Worm (Caenorhabditis elegans) whole organism, young adult: ENCODE measurements around the gene cyc-2.1.
"Not testable (repeated sequence)": the region's sequence is repeated elsewhere in the genome, so short reads cannot be mapped to it uniquely, and the experiment has no call there.

Experiments
- B0019.2 ChIP-seq: fragments of 200-800 bp; sonication (Bioruptor generic); conservative IDR thresholded peaks from 2 replicates; pipeline ENCODE4 v1.3.6; 2022; ENCODE audit warnings: missing genetic modification reagents, missing genetic modification characterization, missing compliant biosample characterization
- C06A6.2 ChIP-seq: fragments of 200-800 bp; sonication (Bioruptor generic); conservative IDR thresholded peaks from 2 replicates; pipeline ENCODE4 v1.3.6; 2022; ENCODE audit warnings: missing genetic modification characterization, missing compliant biosample characterization
- C17E4.6 ChIP-seq: fragments of 200-800 bp; sonication (Bioruptor generic); IDR thresholded peaks from 2 replicates; pipeline ENCODE4 v1.3.6; 2022; ENCODE audit warnings: missing genetic modification reagents, missing genetic modification characterization, missing compliant biosample characterization
- D2030.7 ChIP-seq: fragments of 200-800 bp; sonication (Bioruptor generic); IDR thresholded peaks from 2 replicates; pipeline ENCODE4 v1.3.6; 2022; ENCODE audit warnings: missing genetic modification reagents, missing genetic modification characterization, missing compliant biosample characterization
- F37B4.10 ChIP-seq: fragments of 200-800 bp; sonication (Bioruptor generic); IDR thresholded peaks from 2 replicates; pipeline ENCODE4 v1.3.6; 2022; ENCODE audit warnings: missing genetic modification characterization, missing compliant biosample characterization
- F39B2.1 ChIP-seq: fragments of 200-800 bp; sonication (Bioruptor generic); IDR thresholded peaks from 2 replicates; pipeline ENCODE4 v1.3.6; 2022; ENCODE audit warnings: missing genetic modification reagents, missing genetic modification characterization, missing compliant biosample characterization
- K12H6.12 ChIP-seq: fragments of 200-800 bp; sonication (Bioruptor generic); optimal IDR thresholded peaks from 2 replicates; lab custom pipeline; 2018; ENCODE audit warnings: mild to moderate bottlenecking, missing genetic modification characterization, missing compliant biosample characterization
- T07F8.4 ChIP-seq: sonication (generic microtip); optimal IDR thresholded peaks from 2 replicates; lab custom pipeline; 2016; ENCODE audit warnings: mild to moderate bottlenecking, missing genetic modification characterization, moderate library complexity, missing compliant biosample characterization
- Y53G8AR.9 ChIP-seq: fragments of 200-800 bp; sonication (Bioruptor generic); conservative IDR thresholded peaks from 2 replicates; pipeline ENCODE4 v1.3.6; 2022; ENCODE audit warnings: missing genetic modification reagents, missing genetic modification characterization, missing compliant biosample characterization
- Y95B8A.8 ChIP-seq: fragments of 200-800 bp; sonication (Bioruptor generic); IDR thresholded peaks from 2 replicates; pipeline ENCODE4 v1.3.6; 2022; ENCODE audit warnings: missing genetic modification reagents, missing genetic modification characterization, missing compliant biosample characterization
- ZK185.1 ChIP-seq: sonication (generic microtip); optimal IDR thresholded peaks from 2 replicates; lab custom pipeline; 2016; ENCODE audit warnings: mild to moderate bottlenecking, missing genetic modification characterization, missing compliant biosample characterization; ENCODE audit not compliant: poor library complexity, severe bottlenecking
- aptf-3 ChIP-seq: fragments of 200-800 bp; sonication (Bioruptor generic); IDR thresholded peaks from 2 replicates; pipeline ENCODE4 v1.3.6; 2022; ENCODE audit warnings: missing genetic modification characterization, missing compliant biosample characterization
- attf-3 ChIP-seq: fragments of 200-800 bp; sonication (Bioruptor generic); conservative IDR thresholded peaks from 2 replicates; pipeline ENCODE4 v1.3.6; 2022; ENCODE audit warnings: missing genetic modification reagents, missing genetic modification characterization, missing compliant biosample characterization
- bed-2 ChIP-seq: fragments of 200-800 bp; sonication (Bioruptor generic); IDR thresholded peaks from 2 replicates; pipeline ENCODE4 v1.3.6; 2022; ENCODE audit warnings: missing genetic modification reagents, missing genetic modification characterization, missing compliant biosample characterization
- ceh-100 ChIP-seq: fragments of 200-800 bp; sonication (Bioruptor generic); IDR thresholded peaks from 2 replicates; pipeline ENCODE4 v1.3.6; 2022; ENCODE audit warnings: missing genetic modification reagents, missing genetic modification characterization, missing compliant biosample characterization
- ceh-27 ChIP-seq: fragments of 200-800 bp; sonication (Bioruptor generic); optimal IDR thresholded peaks from 2 replicates; lab custom pipeline; 2018; ENCODE audit warnings: mild to moderate bottlenecking, missing genetic modification characterization, moderate library complexity, missing compliant biosample characterization
- ceh-40 ChIP-seq: fragments of 200-800 bp; sonication (Bioruptor generic); IDR thresholded peaks from 2 replicates; pipeline ENCODE4 v1.3.6; 2022; ENCODE audit warnings: missing genetic modification characterization, missing compliant biosample characterization
- ceh-91 ChIP-seq: fragments of 200-800 bp; sonication (Bioruptor generic); IDR thresholded peaks from 2 replicates; pipeline ENCODE4 v1.3.6; 2022; ENCODE audit warnings: missing genetic modification reagents, missing genetic modification characterization, missing compliant biosample characterization
- dox-1 ChIP-seq: fragments of 200-800 bp; sonication (Bioruptor generic); IDR thresholded peaks from 2 replicates; pipeline ENCODE4 v1.3.6; 2022; ENCODE audit warnings: missing genetic modification reagents, missing genetic modification characterization, missing compliant biosample characterization
- dpl-1 ChIP-seq: fragments of 150-350 bp; optimal IDR thresholded peaks from 2 replicates; lab custom pipeline; 2014; ENCODE audit warnings: missing biosample characterization, missing genetic modification reagents, missing genetic modification characterization
- ekl-4 ChIP-seq: fragments of 200-800 bp; sonication (Bioruptor generic); IDR thresholded peaks from 2 replicates; pipeline ENCODE4 v1.3.6; 2022; ENCODE audit warnings: missing genetic modification reagents, missing genetic modification characterization, missing compliant biosample characterization
- ets-4 ChIP-seq: fragments of 200-800 bp; sonication (Bioruptor generic); optimal IDR thresholded peaks from 2 replicates; lab custom pipeline; 2018; ENCODE audit warnings: mild to moderate bottlenecking, missing genetic modification characterization, missing compliant biosample characterization
- him-1 ChIP-seq: sonication (generic microtip); optimal IDR thresholded peaks from 2 replicates; lab custom pipeline; 2016; ENCODE audit warnings: missing genotype, missing genetic modification reagents, missing genetic modification characterization, missing compliant biosample characterization
- hmg-20 ChIP-seq: fragments of 200-800 bp; sonication (Bioruptor generic); IDR thresholded peaks from 2 replicates; pipeline ENCODE4 v1.3.6; 2022; ENCODE audit warnings: missing genetic modification reagents, missing genetic modification characterization, missing compliant biosample characterization
- lag-1 ChIP-seq: fragments of 200-800 bp; sonication (Bioruptor generic); IDR thresholded peaks from 2 replicates; pipeline ENCODE4 v1.3.6; 2022; ENCODE audit warnings: missing genetic modification reagents, missing genetic modification characterization, missing compliant biosample characterization
- let-607 ChIP-seq, 2 experiments: fragments of 200-800 bp in 1 of 2; sonication (Bioruptor generic) in 1 of 2; sonication (generic microtip) in 1 of 2; optimal IDR thresholded peaks; 2 replicates each; lab custom pipeline; 2016 to 2018; ENCODE audit warnings: mild to moderate bottlenecking in 2 of 2, missing compliant biosample characterization in 2 of 2, missing genetic modification characterization in 2 of 2, moderate library complexity in 2 of 2, missing genotype in 1 of 2
- lin-54 ChIP-seq: fragments of 200-800 bp; sonication (Bioruptor generic); optimal IDR thresholded peaks from 2 replicates; lab custom pipeline; 2018; ENCODE audit warnings: mild to moderate bottlenecking, missing genetic modification characterization, missing compliant biosample characterization
- lsl-1 ChIP-seq: fragments of 200-800 bp; sonication (Bioruptor generic); optimal IDR thresholded peaks from 2 replicates; lab custom pipeline; 2018; ENCODE audit warnings: mild to moderate bottlenecking, missing genetic modification characterization, moderate library complexity, missing compliant biosample characterization
- madf-10 ChIP-seq: sonication (generic microtip); optimal IDR thresholded peaks from 2 replicates; lab custom pipeline; 2016; ENCODE audit warnings: mild to moderate bottlenecking, missing genetic modification characterization, missing compliant biosample characterization
- madf-3 ChIP-seq: fragments of 200-800 bp; sonication (Bioruptor generic); IDR thresholded peaks from 2 replicates; pipeline ENCODE4 v1.3.6; 2022; ENCODE audit warnings: missing genetic modification reagents, missing genetic modification characterization, missing compliant biosample characterization
- madf-8 ChIP-seq: fragments of 200-800 bp; sonication (Bioruptor generic); conservative IDR thresholded peaks from 2 replicates; pipeline ENCODE4 v1.3.6; 2022; ENCODE audit warnings: missing genetic modification reagents, missing genetic modification characterization, missing compliant biosample characterization
- mcd-1 ChIP-seq: fragments of 200-800 bp; sonication (Bioruptor generic); IDR thresholded peaks from 2 replicates; pipeline ENCODE4 v1.3.6; 2022; ENCODE audit warnings: missing genetic modification reagents, missing genetic modification characterization, missing compliant biosample characterization
- mel-28 ChIP-seq: sonication (generic microtip); optimal IDR thresholded peaks from 2 replicates; lab custom pipeline; 2016; ENCODE audit warnings: borderline replicate concordance, mild to moderate bottlenecking, missing genetic modification characterization, missing compliant biosample characterization
- nfyb-1 ChIP-seq: fragments of 200-800 bp; sonication (Bioruptor generic); IDR thresholded peaks from 2 replicates; pipeline ENCODE4 v1.3.6; 2022; ENCODE audit warnings: missing genetic modification reagents, missing genetic modification characterization, missing compliant biosample characterization
- nhr-120 ChIP-seq: fragments of 200-800 bp; sonication (Bioruptor generic); IDR thresholded peaks from 2 replicates; pipeline ENCODE4 v1.3.6; 2022; ENCODE audit warnings: missing genetic modification characterization, missing compliant biosample characterization
- nhr-90 ChIP-seq: sonication (generic microtip); optimal IDR thresholded peaks from 2 replicates; lab custom pipeline; 2016; ENCODE audit warnings: missing genotype, mild to moderate bottlenecking, missing genetic modification characterization, missing compliant biosample characterization
- rcor-1 ChIP-seq: fragments of 200-800 bp; sonication (Bioruptor generic); IDR thresholded peaks from 2 replicates; pipeline ENCODE4 v1.3.6; 2022; ENCODE audit warnings: missing genetic modification reagents, missing genetic modification characterization, missing compliant biosample characterization
- repo-1 ChIP-seq: sonication (generic microtip); optimal IDR thresholded peaks from 2 replicates; lab custom pipeline; 2017; ENCODE audit warnings: mild to moderate bottlenecking, missing genetic modification characterization, missing compliant biosample characterization
- snpc-4 ChIP-seq, 5 experiments: fragments of 150-350 bp in 1 of 5; sonication (generic microtip) in 4 of 5; optimal IDR thresholded peaks; 2 replicates each; lab custom pipeline; 2014 to 2018; ENCODE audit warnings: missing genetic modification characterization in 5 of 5, missing biosample characterization in 3 of 5, antibody characterized with exemption in 2 of 5, mild to moderate bottlenecking in 2 of 5, missing compliant biosample characterization in 2 of 5, missing genotype in 2 of 5, moderate library complexity in 2 of 5, missing genetic modification reagents in 1 of 5
- tlf-1 ChIP-seq: fragments of 200-800 bp; sonication (Bioruptor generic); optimal IDR thresholded peaks from 2 replicates; lab custom pipeline; 2018; ENCODE audit warnings: mild to moderate bottlenecking, missing genetic modification characterization, missing compliant biosample characterization
- ztf-18 ChIP-seq: sonication (generic microtip); optimal IDR thresholded peaks from 2 replicates; lab custom pipeline; 2016; ENCODE audit warnings: missing genotype, mild to moderate bottlenecking, missing genetic modification characterization, missing compliant biosample characterization
- ztf-22 ChIP-seq: fragments of 200-800 bp; sonication (Bioruptor generic); optimal IDR thresholded peaks from 2 replicates; lab custom pipeline; 2018; ENCODE audit warnings: mild to moderate bottlenecking, missing genetic modification characterization, moderate library complexity, missing compliant biosample characterization
- ztf-6 ChIP-seq: fragments of 200-800 bp; sonication (Bioruptor generic); IDR thresholded peaks from 2 replicates; pipeline ENCODE4 v1.3.6; 2022; ENCODE audit warnings: missing genetic modification reagents, missing genetic modification characterization, missing compliant biosample characterization

cyc-2.1 gene

ce11 chrIV:4727935-4728334 lies 20.9 kb downstream of the cyc-2.1 start (continued):
- peak; percentile 83; the same call in 1 of the 2 replicates for TF ChIP-seq F39B2.1 (GFP tag; lab: Robert Waterston, UW)
- peak; percentile 99 for TF ChIP-seq C06A6.2 (GFP tag; lab: Robert Waterston, UW)
- peak; percentile 97 for TF ChIP-seq madf-3
- TF ChIP-seq C17E4.6 (GFP tag; lab: Robert Waterston, UW), result peak; percentile 99
- TF ChIP-seq nfyb-1 (GFP tag; lab: Robert Waterston, UW), result peak; percentile 99
- peak; percentile 98 for TF ChIP-seq D2030.7
- peak; percentile 99 for TF ChIP-seq Y53G8AR.9 (GFP tag; lab: Robert Waterston, UW)
- TF ChIP-seq let-607 (tag; optimal IDR thresholded peaks at IDR 0.05; lab: Kevin White, UChicago), result peak; percentile 81 to 96
- peak; percentile 48 for TF ChIP-seq him-1 (tag; lab: Kevin White, UChicago)
- peak; percentile 95 for TF ChIP-seq hmg-20 (GFP tag; lab: Robert Waterston, UW)
- TF ChIP-seq dpl-1 (GFP tag; lab: Kevin White, UChicago), result peak; percentile 42
- TF ChIP-seq madf-8, result peak; percentile 87
- TF ChIP-seq ekl-4, result peak; percentile 98
- TF ChIP-seq bed-2 (GFP tag; lab: Robert Waterston, UW), result peak; percentile 100
- peak; percentile 88 for TF ChIP-seq ztf-18 (tag; lab: Kevin White, UChicago)
- TF ChIP-seq T07F8.4 (tag; lab: Kevin White, UChicago), result peak; percentile 29
- peak; percentile 9 for TF ChIP-seq mel-28
- TF ChIP-seq rcor-1 (GFP tag; lab: Robert Waterston, UW), result peak; percentile 98
- peak; percentile 66 for TF ChIP-seq ztf-22 (GFP tag; lab: Kevin White, UChicago)
- peak; percentile 88 for TF ChIP-seq madf-10 (tag; lab: Kevin White, UChicago)
- peak; percentile 100 for TF ChIP-seq mcd-1 (GFP tag; lab: Robert Waterston, UW)
- TF ChIP-seq tlf-1, result peak; percentile 98
- TF ChIP-seq lsl-1, result peak; percentile 89
- peak; percentile 76 for TF ChIP-seq nhr-90 (tag; lab: Kevin White, UChicago)
- peak; percentile 93; the same call in 1 of the 2 replicates for TF ChIP-seq lag-1 (GFP tag; lab: Robert Waterston, UW)
- TF ChIP-seq ZK185.1, result peak; percentile 73
- TF ChIP-seq F37B4.10 (GFP tag; lab: Robert Waterston, UW), result peak; percentile 100
- peak; percentile 92 for TF ChIP-seq attf-3
- peak; percentile 100 for TF ChIP-seq dox-1 (GFP tag; lab: Robert Waterston, UW)
- peak; percentile 95 for TF ChIP-seq lin-54 (GFP tag; lab: Kevin White, UChicago)
- TF ChIP-seq K12H6.12 (tag; lab: Kevin White, UChicago), result peak; percentile 94
- peak; percentile 82 for TF ChIP-seq ceh-40 (GFP tag; lab: Robert Waterston, UW)
- peak; percentile 100 for TF ChIP-seq ceh-91 (GFP tag; lab: Robert Waterston, UW)
- peak; percentile 77 for TF ChIP-seq repo-1 (tag; lab: Kevin White, UChicago)
- TF ChIP-seq nhr-120, result peak; percentile 90; the same call in 1 of the 2 replicates
- TF ChIP-seq ztf-6 (GFP tag; lab: Robert Waterston, UW), result peak; percentile 99
- TF ChIP-seq aptf-3 (GFP tag; lab: Robert Waterston, UW), result peak; percentile 91
- TF ChIP-seq Y95B8A.8 (GFP tag; lab: Robert Waterston, UW), result peak; percentile 99
- TF ChIP-seq ceh-27 (GFP tag; lab: Kevin White, UChicago), result peak; percentile 89
- peak; percentile 60 for TF ChIP-seq ets-4 (GFP tag; lab: Kevin White, UChicago)
- TF ChIP-seq ceh-100 (GFP tag; lab: Robert Waterston, UW), result peak; percentile 96
- peak; percentile 99 for TF ChIP-seq B0019.2
- not testable (repeated sequence) for TF ChIP-seq snpc-4 (GFP tag; optimal IDR thresholded peaks at IDR 0.05; lab: Kevin White, UChicago)
- TF ChIP-seq snpc-4 (tag; optimal IDR thresholded peaks at IDR 0.05; lab: Kevin White, UChicago), result peak; percentile 16 to 88 (median 76)
